Worm (Caenorhabditis elegans): ENCODE measurements around the gene C01G10.7.
A peak's percentile ranks its signal among the peaks of the same experiment; 100 is the strongest.

Gene C01G10.7

ce11 chrV:15082291-15082690 is 3.3 kb upstream of the C01G10.7 start, which contains the start of the genes C01G10.10 and C01G10.9 (continued):
- no peak for TF ChIP-seq fkh-10 (GFP tag; optimal IDR thresholded peaks at IDR 0.05)
- TF ChIP-seq ceh-18 (tag; optimal IDR thresholded peaks at IDR 0.05), result no peak
- peak; percentile 93 for TF ChIP-seq C08G9.2 (tag; optimal IDR thresholded peaks at IDR 0.05)
- peak; percentile 90 for TF ChIP-seq tbx-7 (tag; optimal IDR thresholded peaks at IDR 0.05)
- peak; percentile 87 for TF ChIP-seq tbx-2 (tag; optimal IDR thresholded peaks at IDR 0.05)
- no peak for TF ChIP-seq elt-4 (tag; optimal IDR thresholded peaks at IDR 0.05)
- TF ChIP-seq unc-3 (GFP tag; conservative IDR thresholded peaks at IDR 0.05), result no peak
- TF ChIP-seq unc-3 (tag; optimal IDR thresholded peaks at IDR 0.05), result no peak
- no peak for TF ChIP-seq Y22D7AL.16 (tag; optimal IDR thresholded peaks at IDR 0.05)
- no peak for TF ChIP-seq pag-3 (tag; optimal IDR thresholded peaks at IDR 0.05; ENCODE audit: borderline replicate concordance)
- peak; percentile 27 for TF ChIP-seq unc-42 (tag; optimal IDR thresholded peaks at IDR 0.05)
- TF ChIP-seq fkh-6 (tag; optimal IDR thresholded peaks at IDR 0.05), result peak; percentile 33
- TF ChIP-seq che-1 (tag; optimal IDR thresholded peaks at IDR 0.05), result no peak
- TF ChIP-seq mec-3 (tag; optimal IDR thresholded peaks at IDR 0.05; ENCODE audit: borderline replicate concordance), result no peak
- peak; percentile 46 for TF ChIP-seq ceh-14 (tag; optimal IDR thresholded peaks at IDR 0.05)
- peak; percentile 7 for TF ChIP-seq hlh-8 (tag; optimal IDR thresholded peaks at IDR 0.05)
- peak; percentile 4 for TF ChIP-seq eyg-1 (tag; optimal IDR thresholded peaks at IDR 0.05)
- TF ChIP-seq ref-2 (tag; optimal IDR thresholded peaks at IDR 0.05), result peak; percentile 70

ce11 chrV:15083659-15084058 is 1.9 kb upstream of the C01G10.7 start:
- TF ChIP-seq unc-55 (GFP tag; optimal IDR thresholded peaks at IDR 0.05) (no peak), sox-2 (GFP tag; IDR thresholded peaks at IDR 0.05) (no peak), pqm-1 (tag; optimal IDR thresholded peaks at IDR 0.05) (no peak), C08G9.2 (tag; optimal IDR thresholded peaks at IDR 0.05) (no peak), fkh-10 (GFP tag; optimal IDR thresholded peaks at IDR 0.05) (no peak), nhr-232 (tag; optimal IDR thresholded peaks at IDR 0.05) (no peak), elt-2 (tag; optimal IDR thresholded peaks at IDR 0.05) (no peak), hlh-15 (tag; optimal IDR thresholded peaks at IDR 0.05) (no peak), unc-3 (GFP tag; conservative IDR thresholded peaks at IDR 0.05) (no peak), unc-3 (tag; optimal IDR thresholded peaks at IDR 0.05) (no peak), madf-2 (tag; optimal IDR thresholded peaks at IDR 0.05) (no peak), ceh-18 (tag; optimal IDR thresholded peaks at IDR 0.05) (no peak), syd-9 (tag; optimal IDR thresholded peaks at IDR 0.05) (no peak), mec-3 (tag; optimal IDR thresholded peaks at IDR 0.05; ENCODE audit: borderline replicate concordance) (no peak), Y22D7AL.16 (tag; optimal IDR thresholded peaks at IDR 0.05) (no peak), unc-42 (tag; optimal IDR thresholded peaks at IDR 0.05) (no peak), ceh-22 (tag; optimal IDR thresholded peaks at IDR 0.05) (no peak)

- no peak for TF ChIP-seq tbx-2 (tag; optimal IDR thresholded peaks at IDR 0.05)
- TF ChIP-seq pag-3 (tag; optimal IDR thresholded peaks at IDR 0.05; ENCODE audit: borderline replicate concordance), result no peak
- no peak for TF ChIP-seq Y22D7AL.16 (tag; optimal IDR thresholded peaks at IDR 0.05)
- TF ChIP-seq ceh-6 (GFP tag; optimal IDR thresholded peaks at IDR 0.05), result no peak
- TF ChIP-seq unc-86 (tag; optimal IDR thresholded peaks at IDR 0.05), result no peak
These were observed 1.7 kb downstream of the C01G10.7 start, which contains the start of the genes C01G10.15 and C01G10.6 for ce11 chrV:15087207-15087706. TSS of gene C01G10.15 (minus strand) at chrV:15087307. TSS of gene C01G10.6 (plus strand) at chrV:15087656.

- TF ChIP-seq lin-11 (tag; optimal IDR thresholded peaks at IDR 0.05) (no peak), pha-4 (tag; optimal IDR thresholded peaks at IDR 0.05) (no peak), C08G9.2 (tag; optimal IDR thresholded peaks at IDR 0.05) (no peak), tbx-2 (tag; optimal IDR thresholded peaks at IDR 0.05) (no peak), hlh-13 (GFP tag; optimal IDR thresholded peaks at IDR 0.05) (no peak), ama-1 (optimal IDR thresholded peaks at IDR 0.05) (no peak), ztf-16 (tag; optimal IDR thresholded peaks at IDR 0.05) (no peak), nhr-232 (tag; optimal IDR thresholded peaks at IDR 0.05) (no peak), hlh-8 (tag; optimal IDR thresholded peaks at IDR 0.05) (no peak), elt-2 (tag; optimal IDR thresholded peaks at IDR 0.05) (no peak), ttx-3 (tag; optimal IDR thresholded peaks at IDR 0.05) (no peak), tbx-7 (tag; optimal IDR thresholded peaks at IDR 0.05) (no peak), K09A11.1 (tag; optimal IDR thresholded peaks at IDR 0.05; ENCODE audit: insufficient read depth) (no peak), ceh-22 (tag; optimal IDR thresholded peaks at IDR 0.05) (no peak)
These were observed 3.1 kb downstream of the C01G10.7 start, which contains the start of gene C01G10.18 for ce11 chrV:15088613-15089012. TSS of gene C01G10.18 (minus strand) at chrV:15088713.

All from whole organism, late embryonic.